Worm (Caenorhabditis elegans) whole organism, young adult: ENCODE measurements around the gene oac-42.

Experiments used
- D2030.7 ChIP-seq: fragments of 200-800 bp; sonication (Bioruptor generic); IDR thresholded peaks from 2 replicates; pipeline ENCODE4 v1.3.6; 2022; ENCODE audit warnings: missing genetic modification reagents, missing genetic modification characterization, missing compliant biosample characterization
- akir-1 ChIP-seq: fragments of 200-800 bp; sonication (Bioruptor generic); optimal IDR thresholded peaks from 2 replicates; lab custom pipeline; 2018; ENCODE audit warnings: mild to moderate bottlenecking, missing genetic modification characterization, moderate library complexity, missing compliant biosample characterization
- ceh-27 ChIP-seq: fragments of 200-800 bp; sonication (Bioruptor generic); optimal IDR thresholded peaks from 2 replicates; lab custom pipeline; 2018; ENCODE audit warnings: mild to moderate bottlenecking, missing genetic modification characterization, moderate library complexity, missing compliant biosample characterization
- ceh-79 ChIP-seq: sonication (generic microtip); optimal IDR thresholded peaks from 2 replicates; lab custom pipeline; 2017; ENCODE audit warnings: mild to moderate bottlenecking, missing genetic modification characterization, missing compliant biosample characterization
- hlh-26 ChIP-seq: fragments of 200-800 bp; sonication (Bioruptor generic); conservative IDR thresholded peaks from 2 replicates; pipeline ENCODE4 v1.3.6; 2022; ENCODE audit warnings: missing genetic modification reagents, missing genetic modification characterization, missing compliant biosample characterization
- lin-35 ChIP-seq, 3 experiments: fragments of 150-350 bp in 2 of 3; sonication (generic microtip) in 1 of 3; optimal IDR thresholded peaks; 2 replicates each; lab custom pipeline; 2014 to 2018; ENCODE audit warnings: missing biosample characterization in 3 of 3, missing genetic modification characterization in 3 of 3, missing genetic modification reagents in 3 of 3
- lin-54 ChIP-seq: fragments of 200-800 bp; sonication (Bioruptor generic); optimal IDR thresholded peaks from 2 replicates; lab custom pipeline; 2018; ENCODE audit warnings: mild to moderate bottlenecking, missing genetic modification characterization, missing compliant biosample characterization
- madf-6 ChIP-seq: fragments of 200-800 bp; sonication (Bioruptor generic); IDR thresholded peaks from 2 replicates; pipeline ENCODE4 v1.3.6; 2022; ENCODE audit warnings: missing genetic modification reagents, missing genetic modification characterization, missing compliant biosample characterization
- mcd-1 ChIP-seq: fragments of 200-800 bp; sonication (Bioruptor generic); IDR thresholded peaks from 2 replicates; pipeline ENCODE4 v1.3.6; 2022; ENCODE audit warnings: missing genetic modification reagents, missing genetic modification characterization, missing compliant biosample characterization
- nhr-179 ChIP-seq: sonication (generic microtip); optimal IDR thresholded peaks from 2 replicates; lab custom pipeline; 2016; ENCODE audit warnings: mild to moderate bottlenecking, missing genetic modification characterization, missing compliant biosample characterization
- pha-4 ChIP-seq: fragments of 150-350 bp; sonication (generic microtip); optimal IDR thresholded peaks from 2 replicates; lab custom pipeline; 2014; ENCODE audit warnings: missing biosample characterization, missing genetic modification reagents, missing genetic modification characterization
- sea-2 ChIP-seq: fragments of 200-800 bp; sonication (Bioruptor generic); IDR thresholded peaks from 2 replicates; pipeline ENCODE4 v1.3.6; 2022; ENCODE audit warnings: missing genetic modification characterization, missing compliant biosample characterization
- snpc-4 ChIP-seq, 5 experiments: fragments of 150-350 bp in 1 of 5; sonication (generic microtip) in 4 of 5; optimal IDR thresholded peaks; 2 replicates each; lab custom pipeline; 2014 to 2018; ENCODE audit warnings: missing genetic modification characterization in 5 of 5, missing biosample characterization in 3 of 5, antibody characterized with exemption in 2 of 5, mild to moderate bottlenecking in 2 of 5, missing compliant biosample characterization in 2 of 5, missing genotype in 2 of 5, moderate library complexity in 2 of 5, missing genetic modification reagents in 1 of 5
- ztf-3 ChIP-seq: fragments of 200-800 bp; sonication (Bioruptor generic); optimal IDR thresholded peaks from 2 replicates; lab custom pipeline; 2018; ENCODE audit warnings: mild to moderate bottlenecking, missing genetic modification characterization, missing compliant biosample characterization

DNA sequence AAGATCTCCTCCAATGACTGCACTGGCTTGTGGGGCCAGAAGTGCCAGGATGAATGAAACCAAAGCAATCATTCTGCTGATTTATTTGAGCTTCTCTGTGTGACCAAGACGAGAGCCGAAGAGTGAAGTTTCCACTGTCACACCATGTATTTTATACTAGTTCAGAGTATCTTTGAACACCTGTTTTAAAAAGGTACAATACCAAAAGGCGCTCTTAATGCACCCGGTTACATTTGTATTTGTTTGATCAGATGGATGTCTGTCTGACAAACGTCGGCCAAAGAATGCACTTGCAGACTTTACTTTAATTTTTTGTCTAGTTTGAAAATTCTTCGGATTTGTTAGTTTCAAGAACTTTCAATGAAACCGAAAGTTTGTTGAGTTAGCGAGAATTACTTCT lies 35.7 kb upstream of the oac-42 start, which contains the start of gene F35E8.10:
- TF ChIP-seq sea-2 (no peak), D2030.7 (GFP tag; lab: Robert Waterston, UW) (no peak), snpc-4 (GFP tag; optimal IDR thresholded peaks at IDR 0.05; lab: Kevin White, UChicago) (no peak), snpc-4 (tag; optimal IDR thresholded peaks at IDR 0.05; lab: Kevin White, UChicago) (no peak), hlh-26 (GFP tag; lab: Robert Waterston, UW) (no peak), ztf-3 (GFP tag; lab: Kevin White, UChicago) (no peak), pha-4 (tag; lab: Kevin White, UChicago) (no peak), ceh-27 (no peak), akir-1 (no peak), lin-35 (GFP tag; optimal IDR thresholded peaks at IDR 0.05; lab: Kevin White, UChicago) (no peak), mcd-1 (no peak), ceh-79 (tag; lab: Kevin White, UChicago) (no peak), madf-6 (GFP tag; lab: Robert Waterston, UW) (no peak), lin-54 (GFP tag; lab: Kevin White, UChicago) (no peak), nhr-179 (tag; lab: Kevin White, UChicago) (no peak)
